Fruit fly (Drosophila melanogaster) whole organism, embryonic: Measurements from ENCODE around the gene Blimp-1.

ENCODE experiments used
- Adf1 ChIP-seq: fragments of 200-800 bp; sonication (Bioruptor generic); IDR thresholded peaks from 2 replicates; pipeline ENCODE4 v1.3.6; 2022; ENCODE audit warnings: missing biosample characterization, missing genetic modification characterization
- Antp ChIP-seq: fragments of 200-800 bp; sonication (Bioruptor generic); optimal IDR thresholded peaks from 3 replicates; lab custom pipeline; 2016; ENCODE audit warnings: missing biosample characterization, missing genetic modification characterization
- Awh ChIP-seq: fragments of 200-800 bp; sonication (Bioruptor generic); IDR thresholded peaks from 2 replicates; pipeline ENCODE4, ENCODE4 v1.3.6; 2022; ENCODE audit warnings: missing biosample characterization, missing genetic modification characterization
- Bteb2 ChIP-seq: fragments of 200-800 bp; sonication (Bioruptor generic); optimal IDR thresholded peaks from 2 replicates; lab custom pipeline; 2016; ENCODE audit warnings: missing biosample characterization, missing genetic modification characterization
- CG12769 ChIP-seq: fragments of 200-800 bp; sonication (Bioruptor generic); optimal IDR thresholded peaks from 2 replicates; lab custom pipeline; 2019; ENCODE audit warnings: missing biosample characterization, mild to moderate bottlenecking, missing genetic modification characterization, moderate library complexity
- CG15514 ChIP-seq: fragments of 200-800 bp; sonication (Bioruptor generic); optimal IDR thresholded peaks from 3 replicates; lab custom pipeline; 2017; ENCODE audit warnings: missing biosample characterization, missing genetic modification characterization, mild to moderate bottlenecking, moderate library complexity, missing genetic modification reagents
- CG15696 ChIP-seq: fragments of 200-800 bp; sonication (Bioruptor generic); optimal IDR thresholded peaks from 2 replicates; lab custom pipeline; 2019; ENCODE audit warnings: missing biosample characterization, mild to moderate bottlenecking, missing genetic modification characterization, moderate library complexity
- CG16779 ChIP-seq: fragments of 200-800 bp; sonication (Bioruptor generic); IDR thresholded peaks from 2 replicates; pipeline ENCODE4 v1.3.6; 2022; ENCODE audit warnings: missing biosample characterization, missing genetic modification characterization
- CG17568 ChIP-seq: fragments of 200-800 bp; sonication (Bioruptor generic); optimal IDR thresholded peaks from 2 replicates; lab custom pipeline; 2018; ENCODE audit warnings: missing biosample characterization, mild to moderate bottlenecking, missing genetic modification characterization, moderate library complexity
- CG18619 ChIP-seq: fragments of 200-800 bp; sonication (Bioruptor generic); optimal IDR thresholded peaks from 3 replicates; lab custom pipeline; 2017; ENCODE audit warnings: missing biosample characterization, mild to moderate bottlenecking, missing genetic modification characterization
- CG2129 ChIP-seq: fragments of 200-800 bp; sonication (Bioruptor generic); IDR thresholded peaks from 2 replicates; pipeline ENCODE4 v1.3.6; 2022; ENCODE audit warnings: missing biosample characterization, missing genetic modification characterization; ENCODE audit not compliant: partially characterized antibody
- CG2199 ChIP-seq: fragments of 200-800 bp; sonication (Bioruptor generic); IDR thresholded peaks from 3 replicates; pipeline ENCODE4 v1.3.6; 2022; ENCODE audit warnings: missing biosample characterization, missing genetic modification characterization
- CG3163 ChIP-seq: fragments of 200-800 bp; sonication (Bioruptor generic); optimal IDR thresholded peaks from 3 replicates; lab custom pipeline; 2016; ENCODE audit warnings: missing biosample characterization, missing genetic modification characterization
- CG34376 ChIP-seq: fragments of 200-800 bp; sonication (Bioruptor generic); optimal IDR thresholded peaks from 2 replicates; lab custom pipeline; 2018; ENCODE audit warnings: missing biosample characterization, mild to moderate bottlenecking, missing genetic modification characterization
- CG34422 ChIP-seq: fragments of 200-800 bp; sonication (Bioruptor generic); IDR thresholded peaks from 3 replicates; pipeline ENCODE4 v1.3.6; 2022; ENCODE audit warnings: missing biosample characterization, missing genetic modification characterization
- CG4282 ChIP-seq: fragments of 200-800 bp; sonication (Bioruptor generic); optimal IDR thresholded peaks from 2 replicates; lab custom pipeline; 2016; ENCODE audit warnings: missing biosample characterization, missing genetic modification characterization
- CG4360 ChIP-seq: fragments of 200-800 bp; sonication (Bioruptor generic); IDR thresholded peaks from 2 replicates; pipeline ENCODE4 v1.3.6; 2022; ENCODE audit warnings: missing biosample characterization, missing genetic modification characterization
- CG6813 ChIP-seq: fragments of 200-800 bp; sonication (Bioruptor generic); optimal IDR thresholded peaks from 2 replicates; lab custom pipeline; 2017; ENCODE audit warnings: missing biosample characterization, missing genetic modification characterization, mild to moderate bottlenecking, moderate library complexity, missing genetic modification reagents
- D19A ChIP-seq: fragments of 200-800 bp; optimal IDR thresholded peaks from 3 replicates; lab custom pipeline; 2019; ENCODE audit warnings: missing biosample characterization, mild to moderate bottlenecking, missing genetic modification characterization, moderate library complexity
- Deaf1 ChIP-seq: fragments of 200-800 bp; optimal IDR thresholded peaks from 3 replicates; lab custom pipeline; 2019; ENCODE audit warnings: missing biosample characterization, mild to moderate bottlenecking, missing genetic modification characterization, moderate library complexity
- E2f2 ChIP-seq: fragments of 200-800 bp; sonication (Bioruptor generic); IDR thresholded peaks from 2 replicates; pipeline ENCODE4 v1.3.6; 2022; ENCODE audit warnings: missing biosample characterization, missing genetic modification characterization
- HLHmδ ChIP-seq: fragments of 200-800 bp; sonication (Bioruptor generic); optimal IDR thresholded peaks from 2 replicates; lab custom pipeline; 2018; ENCODE audit warnings: missing biosample characterization, mild to moderate bottlenecking, missing genetic modification characterization, moderate library complexity
- Hand ChIP-seq: fragments of 200-800 bp; sonication (Bioruptor generic); optimal IDR thresholded peaks from 2 replicates; lab custom pipeline; 2017; ENCODE audit warnings: mild to moderate bottlenecking, missing biosample characterization, missing genetic modification reagents, missing genetic modification characterization
- Hr39 ChIP-seq: fragments of >200 bp; optimal IDR thresholded peaks from 2 replicates; lab custom pipeline; 2017
- Hr51 ChIP-seq, 2 experiments: fragments of 200-800 bp; sonication (Bioruptor generic); optimal IDR thresholded peaks; 2 replicates in 1 of 2; 3 replicates in 1 of 2; lab custom pipeline; 2016 to 2018; ENCODE audit warnings: missing biosample characterization in 2 of 2, missing genetic modification characterization in 2 of 2, mild to moderate bottlenecking in 1 of 2, moderate library complexity in 1 of 2
- Med ChIP-seq: fragments of 200-800 bp; sonication (Bioruptor generic); peaks from one replicate; lab custom pipeline; 2016; ENCODE audit warnings: missing biosample characterization, missing genetic modification characterization, mild to moderate bottlenecking, inconsistent platforms, moderate library complexity
- Nf-YC ChIP-seq: fragments of 200-800 bp; optimal IDR thresholded peaks from 3 replicates; lab custom pipeline; 2019; ENCODE audit warnings: missing biosample characterization, mild to moderate bottlenecking, missing genetic modification characterization, moderate library complexity
- NfI ChIP-seq: fragments of 200-800 bp; sonication (Bioruptor generic); optimal IDR thresholded peaks from 3 replicates; lab custom pipeline; 2018; ENCODE audit warnings: missing biosample characterization, mild to moderate bottlenecking, missing genetic modification characterization, moderate library complexity
- Optix ChIP-seq: fragments of 200-800 bp; sonication (Bioruptor generic); IDR thresholded peaks from 3 replicates; pipeline ENCODE4 v1.3.6; 2022; ENCODE audit warnings: missing biosample characterization, missing genetic modification characterization
- PHDP ChIP-seq: fragments of 200-800 bp; sonication (Bioruptor generic); optimal IDR thresholded peaks from 3 replicates; lab custom pipeline; 2018; ENCODE audit warnings: missing biosample characterization, mild to moderate bottlenecking, missing genetic modification characterization, moderate library complexity
- Rfx ChIP-seq: fragments of 200-800 bp; sonication (Bioruptor generic); IDR thresholded peaks from 2 replicates; pipeline ENCODE4 v1.3.6; 2022; ENCODE audit warnings: missing biosample characterization, missing genetic modification characterization
- Sox100B ChIP-seq: fragments of 200-800 bp; sonication (Bioruptor generic); optimal IDR thresholded peaks from 3 replicates; lab custom pipeline; 2018; ENCODE audit warnings: missing biosample characterization, mild to moderate bottlenecking, missing genetic modification characterization
- Trl ChIP-seq, 3 experiments: fragments of >200 bp in 2 of 3; fragments of 200-800 bp in 1 of 3; sonication (Bioruptor generic) in 1 of 3; optimal IDR thresholded peaks; 2 replicates in 1 of 3; 3 replicates in 2 of 3; lab custom pipeline; 2016 to 2017; ENCODE audit warnings: missing biosample characterization in 1 of 3, missing genetic modification characterization in 1 of 3
- cg ChIP-seq: fragments of 200-800 bp; sonication (Bioruptor generic); optimal IDR thresholded peaks from 3 replicates; lab custom pipeline; 2019; ENCODE audit warnings: missing biosample characterization, mild to moderate bottlenecking, missing genetic modification characterization, moderate library complexity
- ci ChIP-seq: fragments of 200-800 bp; sonication (Bioruptor generic); IDR thresholded peaks from 3 replicates; pipeline ENCODE4 v1.3.6; 2022; ENCODE audit warnings: missing biosample characterization, missing genetic modification characterization
- ewg ChIP-seq: fragments of 200-800 bp; sonication (Bioruptor generic); optimal IDR thresholded peaks from 3 replicates; lab custom pipeline; 2017; ENCODE audit warnings: mild to moderate bottlenecking, missing biosample characterization, missing genetic modification reagents, missing genetic modification characterization
- grn ChIP-seq: fragments of 200-800 bp; sonication (Bioruptor generic); optimal IDR thresholded peaks from 3 replicates; lab custom pipeline; 2017; ENCODE audit warnings: missing biosample characterization, missing genetic modification characterization
- kni ChIP-seq: fragments of 200-800 bp; sonication (Bioruptor generic); optimal IDR thresholded peaks from 3 replicates; lab custom pipeline; 2017; ENCODE audit warnings: mild to moderate bottlenecking, missing biosample characterization, missing genetic modification reagents, missing genetic modification characterization
- onecut ChIP-seq: fragments of 200-800 bp; sonication (Bioruptor generic); IDR thresholded peaks from 2 replicates; pipeline ENCODE4 v1.3.6; 2022; ENCODE audit warnings: missing biosample characterization, missing genetic modification characterization
- org-1 ChIP-seq: fragments of 200-800 bp; sonication (Bioruptor generic); optimal IDR thresholded peaks from 2 replicates; lab custom pipeline; 2017; ENCODE audit warnings: missing biosample characterization, missing genetic modification characterization
- sens ChIP-seq: fragments of 200-800 bp; sonication (Bioruptor generic); peaks from one replicate; lab custom pipeline; 2016; ENCODE audit warnings: missing biosample characterization, missing genetic modification characterization
- seq ChIP-seq: fragments of 200-800 bp; sonication (Bioruptor generic); IDR thresholded peaks from 2 replicates; pipeline ENCODE4 v1.3.6; 2022; ENCODE audit warnings: missing biosample characterization, missing genetic modification characterization
- sr ChIP-seq: fragments of 200-800 bp; sonication (Bioruptor generic); IDR thresholded peaks from 3 replicates; pipeline ENCODE4 v1.3.6; 2022; ENCODE audit warnings: missing biosample characterization, missing genetic modification characterization
- sug ChIP-seq: fragments of 200-800 bp; optimal IDR thresholded peaks from 2 replicates; lab custom pipeline; 2019; ENCODE audit warnings: missing biosample characterization, mild to moderate bottlenecking, missing genetic modification characterization, moderate library complexity
- ttk ChIP-seq: fragments of 200-800 bp; sonication (Bioruptor generic); IDR thresholded peaks from 2 replicates; pipeline ENCODE4 v2.1.2; 2022; ENCODE audit warnings: missing biosample characterization, missing genetic modification characterization
- unc-4 ChIP-seq: fragments of 200-800 bp; sonication (Bioruptor generic); IDR thresholded peaks from 2 replicates; pipeline ENCODE4 v1.3.6; 2022; ENCODE audit warnings: missing biosample characterization, missing genetic modification characterization; ENCODE audit not compliant: partially characterized antibody
- wek ChIP-seq: fragments of 200-800 bp; sonication (Bioruptor generic); optimal IDR thresholded peaks from 3 replicates; lab custom pipeline; 2018; ENCODE audit warnings: missing biosample characterization, mild to moderate bottlenecking, missing genetic modification characterization, moderate library complexity

The Blimp-1 gene

DNA sequence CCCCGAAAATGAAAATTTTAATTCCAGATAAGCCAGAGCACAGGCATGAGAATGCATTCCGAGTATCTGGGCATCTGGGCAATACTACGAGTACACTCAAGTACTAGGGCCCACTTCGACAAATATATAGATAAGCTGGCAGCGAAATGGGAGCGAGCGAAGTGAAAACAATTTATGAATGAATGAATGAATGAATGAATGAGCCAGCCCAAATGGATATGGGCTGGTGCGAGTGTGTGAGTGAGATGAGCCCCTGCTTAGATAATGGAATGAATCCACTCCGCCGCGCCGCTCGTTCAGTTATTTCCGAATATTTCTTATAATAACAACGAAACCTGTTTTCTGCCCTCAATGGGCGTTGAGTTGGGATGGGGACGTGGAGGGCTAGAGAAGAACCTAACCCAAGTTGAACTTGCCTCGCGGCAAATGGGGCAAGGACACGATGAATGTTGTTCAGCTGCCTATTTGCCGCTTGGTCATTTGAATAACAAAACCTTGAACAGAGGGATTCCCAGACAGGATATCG, 25.0 kb downstream of the Blimp-1 start (continued):
- no peak for TF ChIP-seq NfI (GFP tag; lab: Kevin White, UChicago)
- TF ChIP-seq kni (GFP tag; lab: Kevin White, UChicago) = peak; percentile 98
- no peak for TF ChIP-seq Bteb2 (GFP tag; lab: Kevin White, UChicago)
- TF ChIP-seq onecut (GFP tag; lab: Robert Waterston, UW) = no peak
- no peak for TF ChIP-seq sr
- TF ChIP-seq grn (GFP tag; lab: Kevin White, UChicago) = peak; percentile 66
- TF ChIP-seq CG4282 = no peak
- no peak for TF ChIP-seq CG34376
- TF ChIP-seq HLHmδ (GFP tag; lab: Kevin White, UChicago) = peak; percentile 5
- peak; percentile 90; the same call in 2 of the 3 replicates for TF ChIP-seq CG2199 (GFP tag; lab: Robert Waterston, UW)
- TF ChIP-seq cg (GFP tag; lab: Kevin White, UChicago) = peak; percentile 75
- peak; percentile 75 for TF ChIP-seq sens (GFP tag; lab: Kevin White, UChicago)
- no peak for TF ChIP-seq CG2129 (GFP tag; lab: Robert Waterston, UW)
- 0 out of 3 replicates have a peak, but pooled peaks have one; percentile 55 for TF ChIP-seq ci (GFP tag; lab: Robert Waterston, UW)
- TF ChIP-seq Sox100B (GFP tag; lab: Kevin White, UChicago) = no peak
- TF ChIP-seq org-1 (GFP tag; lab: Kevin White, UChicago) = no peak
- TF ChIP-seq CG12769 (tag; lab: Kevin White, UChicago) = peak; percentile 13
- TF ChIP-seq CG6813 = no peak
- TF ChIP-seq PHDP (tag; lab: Kevin White, UChicago) = no peak
- TF ChIP-seq ttk (GFP tag; lab: Robert Waterston, UW) = no peak
- peak; percentile 66 for TF ChIP-seq Nf-YC (tag; lab: Kevin White, UChicago)
- TF ChIP-seq Optix (GFP tag; lab: Robert Waterston, UW) = no peak

- TF ChIP-seq E2f2 (0 out of 2 replicates have a peak, but pooled peaks have one; percentile 8), Adf1 (GFP tag; lab: Robert Waterston, UW) (peak; percentile 35; the same call in 1 of the 2 replicates), unc-4 (0 out of 2 replicates have a peak, but pooled peaks have one; percentile 16), D19A (tag; lab: Kevin White, UChicago) (peak; percentile 53), Hand (GFP tag; lab: Kevin White, UChicago) (peak; percentile 20), ewg (GFP tag; lab: Kevin White, UChicago) (peak; percentile 22), Trl (optimal IDR thresholded peaks at IDR 0.05; lab: Kevin White, UChicago) (peak; percentile 53 to 76), Trl (GFP tag; optimal IDR thresholded peaks at IDR 0.05; lab: Kevin White, UChicago) (no peak), CG15696 (no peak), CG18619 (GFP tag; lab: Kevin White, UChicago) (no peak), CG34422 (peak; percentile 71; the same call in 1 of the 3 replicates), Med (GFP tag; lab: Kevin White, UChicago) (peak; percentile 41), CG16779 (GFP tag; lab: Robert Waterston, UW) (peak; percentile 12; the same call in 1 of the 2 replicates), wek (GFP tag; lab: Kevin White, UChicago) (no peak), Deaf1 (tag; lab: Kevin White, UChicago) (peak; percentile 41), Rfx (peak; percentile 42; the same call in 1 of the 2 replicates), CG17568 (GFP tag; lab: Kevin White, UChicago) (no peak), CG15514 (GFP tag; lab: Kevin White, UChicago) (peak; percentile 2), Antp (GFP tag; lab: Kevin White, UChicago) (no peak), CG3163 (peak; percentile 5), sug (tag; lab: Kevin White, UChicago) (peak; percentile 8), Hr39 (peak; percentile 28), CG4360 (GFP tag; lab: Robert Waterston, UW) (peak; percentile 66), Hr51 (GFP tag; optimal IDR thresholded peaks at IDR 0.05; lab: Kevin White, UChicago) (peak in 1 of 2 experiments; percentile 7), Awh (no peak), seq (GFP tag; lab: Robert Waterston, UW) (peak; percentile 66; the same call in 1 of the 2 replicates)
Measured at dm6 chr3L:5657221-5657963, 26.6 kb downstream of the Blimp-1 start, which contains the start of gene sif. Gene sif (plus strand): TSS chr3L:5657913.
